Worm (Caenorhabditis elegans): Measurements from ENCODE around the gene F20A1.8.

The F20A1.8 gene

DNA sequence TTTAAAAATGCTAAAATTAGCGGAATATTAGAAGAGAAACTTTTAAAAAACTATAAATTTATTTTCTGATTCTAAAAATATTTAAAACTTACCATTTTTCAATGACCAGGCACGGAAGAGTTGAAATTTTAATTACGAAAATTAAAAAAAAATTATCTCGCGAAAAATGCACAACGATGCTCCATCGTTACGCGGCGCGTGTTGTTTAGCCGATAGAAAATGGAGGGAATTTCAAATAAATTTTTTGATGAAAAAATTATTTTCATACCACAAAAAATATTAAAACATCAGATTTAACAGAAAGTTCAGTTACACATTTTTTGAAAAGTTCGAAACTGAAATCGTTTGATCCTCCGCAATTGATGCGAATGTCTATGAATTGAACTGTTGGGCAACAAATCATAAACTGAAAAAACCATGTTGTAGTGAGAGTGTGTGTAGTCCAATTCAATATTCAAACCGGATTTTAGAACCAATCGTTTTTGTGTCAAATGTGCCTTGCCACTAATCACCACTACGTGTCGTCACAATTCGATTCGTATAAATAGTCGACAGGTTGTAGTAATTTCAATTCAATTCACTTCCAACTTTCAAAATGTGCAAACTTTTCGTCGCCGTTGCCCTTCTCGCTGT is 3.8 kb upstream of the F20A1.8 start, which contains the start of the genes tofu-2 and spig-1:
TSS of gene tofu-2 (minus strand) at position 116 of the 633 bp plus-strand sequence.
TSS of gene spig-1 (plus strand) at position 583 of the 633 bp plus-strand sequence.
- TF ChIP-seq mdt-29 (GFP tag; IDR thresholded peaks at IDR 0.05) (no peak), sdz-12 (GFP tag; optimal IDR thresholded peaks at IDR 0.05) (no peak), daf-16 (GFP tag; optimal IDR thresholded peaks at IDR 0.05) (no peak), daf-16 (tag; optimal IDR thresholded peaks at IDR 0.05) (no peak), Y48G9A.11 (GFP tag; IDR thresholded peaks at IDR 0.05) (peak; percentile 96), nhr-102 (tag; optimal IDR thresholded peaks at IDR 0.05) (no peak), T20F7.1 (GFP tag; optimal IDR thresholded peaks at IDR 0.05) (no peak)

ce11 chrV:7050153-7050552 is 2.7 kb upstream of the F20A1.8 start:
- TF ChIP-seq skn-1 (tag; optimal IDR thresholded peaks at IDR 0.05) (no peak), unc-130 (GFP tag; optimal IDR thresholded peaks at IDR 0.05) (no peak), unc-62 (GFP tag; optimal IDR thresholded peaks at IDR 0.05 in 1 of 2) (peak in 1 of 2 experiments; percentile 92), unc-62 (tag; optimal IDR thresholded peaks at IDR 0.05) (no peak), aha-1 (tag) (peak; percentile 27), spr-1 (tag; optimal IDR thresholded peaks at IDR 0.05) (no peak)

DNA sequence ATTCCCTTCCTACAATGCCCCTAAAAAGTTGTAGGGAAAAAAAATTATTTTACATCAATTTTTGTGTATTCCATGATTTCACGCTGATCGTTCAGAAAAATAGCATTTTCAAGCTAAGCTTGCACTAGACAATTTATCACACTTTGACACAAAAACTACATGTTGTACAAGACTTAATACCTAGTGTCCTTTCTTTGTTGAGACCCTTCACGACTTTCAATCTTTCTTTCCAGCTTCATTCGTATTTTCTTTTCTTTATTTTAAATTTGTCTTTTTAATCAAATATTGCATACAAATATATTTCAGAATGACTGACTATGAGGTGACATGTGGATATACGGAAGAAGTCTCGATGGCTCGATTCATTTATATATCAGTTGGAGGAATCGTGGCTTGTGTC is 1.4 kb downstream of the F20A1.8 start, which contains the start of gene F20A1.2:
TSS of gene F20A1.2 (plus strand) at position 301 of the 400 bp plus-strand sequence.
- TF ChIP-seq nhr-10 (tag; optimal IDR thresholded peaks at IDR 0.05) (no peak), R02D3.7 (tag; optimal IDR thresholded peaks at IDR 0.05) (no peak), hlh-30 (tag; optimal IDR thresholded peaks at IDR 0.05; ENCODE audit: insufficient read depth) (no peak), lin-39 (tag; optimal IDR thresholded peaks at IDR 0.05) (no peak), unc-62 (GFP tag; optimal IDR thresholded peaks at IDR 0.05 in 1 of 2) (no peak), unc-62 (tag; optimal IDR thresholded peaks at IDR 0.05) (no peak), nhr-41 (GFP tag; IDR thresholded peaks at IDR 0.05) (no peak), lir-3 (tag; optimal IDR thresholded peaks at IDR 0.05) (no peak), skn-1 (tag; optimal IDR thresholded peaks at IDR 0.05) (no peak)

DNA sequence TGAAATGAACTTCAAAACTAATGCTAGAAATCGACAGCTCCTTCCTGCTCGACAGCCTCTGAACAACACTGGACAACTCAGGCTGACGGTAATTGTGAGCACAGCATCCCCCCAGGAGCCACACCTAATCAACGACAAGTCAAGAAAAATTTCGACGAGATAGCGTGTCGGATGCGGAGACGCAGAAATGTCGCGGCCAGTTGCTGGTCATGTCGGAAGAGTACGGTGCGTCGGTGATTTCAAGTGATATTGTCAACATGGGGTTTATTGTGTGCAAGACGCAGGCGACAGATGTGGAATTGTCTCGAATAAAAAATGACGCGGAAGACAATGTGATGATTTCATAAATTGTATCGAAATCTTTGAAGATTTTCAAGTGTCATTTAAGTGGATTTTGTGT is 10.9 kb downstream of the F20A1.8 start, which contains the start of gene twk-11:
TSS of gene twk-11 (minus strand) at position 101 of the 400 bp plus-strand sequence.
- no peak for TF ChIP-seq nhr-48 (tag; optimal IDR thresholded peaks at IDR 0.05)
- no peak for TF ChIP-seq Y75B8A.6 (GFP tag; IDR thresholded peaks at IDR 0.05)
- no peak for TF ChIP-seq hmg-1.1 (GFP tag; IDR thresholded peaks at IDR 0.05)
- peak; percentile 7 for TF ChIP-seq aha-1 (tag)
- no peak for TF ChIP-seq F10B5.3 (tag; optimal IDR thresholded peaks at IDR 0.05)

- TF ChIP-seq saeg-2 (GFP tag; IDR thresholded peaks at IDR 0.05) (no peak), nhr-111 (GFP tag; optimal IDR thresholded peaks at IDR 0.05) (no peak), rbr-2 (tag; optimal IDR thresholded peaks at IDR 0.05) (no peak), nhr-11 (tag; optimal IDR thresholded peaks at IDR 0.05) (no peak), lin-39 (tag; optimal IDR thresholded peaks at IDR 0.05) (no peak)
Measured at ce11 chrV:7027055-7027454, 20.4 kb downstream of the F20A1.8 start, which contains the start of gene F20A1.6. TSS of gene F20A1.6 (minus strand) at chrV:7027155.

- no peak for TF ChIP-seq unc-39 (tag; optimal IDR thresholded peaks at IDR 0.05)
- no peak for TF ChIP-seq fos-1 (tag; optimal IDR thresholded peaks at IDR 0.05)
- TF ChIP-seq lsy-2 (tag; optimal IDR thresholded peaks at IDR 0.05): no peak
- no peak for TF ChIP-seq hif-1 (tag; optimal IDR thresholded peaks at IDR 0.05)
- TF ChIP-seq zfp-3 (GFP tag; conservative IDR thresholded peaks at IDR 0.05): no peak
- TF ChIP-seq spr-1 (tag; optimal IDR thresholded peaks at IDR 0.05): no peak
- TF ChIP-seq tra-1 (GFP tag; IDR thresholded peaks at IDR 0.05): no peak
- TF ChIP-seq F10B5.3 (tag; optimal IDR thresholded peaks at IDR 0.05): no peak
- no peak for TF ChIP-seq pqm-1 (tag; optimal IDR thresholded peaks at IDR 0.05)
- no peak for TF ChIP-seq Y5F2A.4 (GFP tag; optimal IDR thresholded peaks at IDR 0.05)
Measured at ce11 chrV:7022981-7023380, 24.4 kb downstream of the F20A1.8 start.
